Fruit fly (Drosophila melanogaster): ENCODE results near the gene CG10898.

Gene CG10898

DNA sequence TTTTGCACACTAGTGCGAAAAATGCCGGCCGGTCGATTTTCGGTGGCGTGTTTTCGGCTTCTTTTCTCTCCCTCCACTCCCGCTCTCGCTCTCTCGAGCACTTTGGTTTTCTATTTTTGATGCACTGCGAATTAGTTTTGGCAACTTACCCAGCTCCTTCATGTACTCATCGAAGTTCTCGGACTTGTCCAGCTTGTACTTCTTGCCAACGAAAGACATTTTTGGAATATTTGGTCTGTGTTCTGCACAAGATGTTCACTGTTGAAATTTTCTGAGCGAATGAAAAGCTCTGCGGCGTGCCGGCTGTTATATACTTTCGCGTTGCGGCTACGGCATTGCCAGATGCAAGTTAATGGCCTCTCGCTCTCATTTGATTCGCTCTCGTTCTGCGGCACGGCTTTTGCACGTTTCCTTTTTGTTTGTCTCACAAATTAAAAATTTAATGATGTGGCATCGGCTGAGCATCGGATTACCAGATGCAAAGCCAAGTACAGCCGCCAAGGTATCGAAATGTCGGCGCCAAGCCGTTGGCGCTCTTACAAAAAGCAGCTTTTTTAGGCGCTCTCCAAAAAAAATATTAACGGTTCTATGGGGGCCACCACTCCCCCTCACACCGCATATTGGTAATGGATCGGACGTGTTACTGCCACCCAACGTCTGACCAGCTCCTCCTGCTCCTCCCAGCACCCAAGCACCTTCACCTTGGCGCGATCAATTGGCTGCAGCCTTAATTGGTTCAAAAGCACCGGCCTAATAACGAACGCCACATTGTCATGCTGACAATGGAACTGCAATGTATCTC lies 9.4 kb downstream of the CG10898 start, which contains the start of the genes fabp and sea (continued):
- TF ChIP-seq CG1024 (GFP tag; IDR thresholded peaks at IDR 0.05), result no peak
- TF ChIP-seq CG17186 (GFP tag; optimal IDR thresholded peaks at IDR 0.05), result no peak
- TF ChIP-seq CG6683 (GFP tag; optimal IDR thresholded peaks at IDR 0.05), result no peak
- TF ChIP-seq HLH4C (GFP tag; IDR thresholded peaks at IDR 0.05; ENCODE audit: partially characterized antibody), result 0 out of 3 replicates have a peak, but pooled peaks have one; percentile 50
- no peak for TF ChIP-seq h (optimal IDR thresholded peaks at IDR 0.05)
- no peak for TF ChIP-seq D19B (GFP tag; optimal IDR thresholded peaks at IDR 0.05)
- no peak for TF ChIP-seq Doc3 (GFP tag; IDR thresholded peaks at IDR 0.05; ENCODE audit: partially characterized antibody)
- no peak for TF ChIP-seq ttk (GFP tag; IDR thresholded peaks at IDR 0.05)
- TF ChIP-seq CG11504 (tag; optimal IDR thresholded peaks at IDR 0.05), result no peak
- TF ChIP-seq org-1 (GFP tag; optimal IDR thresholded peaks at IDR 0.05), result no peak
- TF ChIP-seq fd3F (GFP tag; optimal IDR thresholded peaks at IDR 0.05), result no peak
- no peak for TF ChIP-seq CG12071 (GFP tag; optimal IDR thresholded peaks at IDR 0.05)
- no peak for TF ChIP-seq Ravus (GFP tag; IDR thresholded peaks at IDR 0.05)
- no peak for TF ChIP-seq sr (GFP tag; IDR thresholded peaks at IDR 0.05)
- TF ChIP-seq disco-r (GFP tag; optimal IDR thresholded peaks at IDR 0.05), result no peak
- no peak for TF ChIP-seq CG13123 (GFP tag; optimal IDR thresholded peaks at IDR 0.05)
- peak; percentile 46 for TF ChIP-seq CG13287 (GFP tag; IDR thresholded peaks at IDR 0.05; ENCODE audit: partially characterized antibody)
- no peak for TF ChIP-seq ATbp (GFP tag; optimal IDR thresholded peaks at IDR 0.05)
- TF ChIP-seq vvl (GFP tag; IDR thresholded peaks at IDR 0.05), result no peak
- no peak for TF ChIP-seq lola (GFP tag; optimal IDR thresholded peaks at IDR 0.05)
- no peak for TF ChIP-seq Blimp-1 (GFP tag; optimal IDR thresholded peaks at IDR 0.05)
- no peak for TF ChIP-seq wdn (GFP tag; IDR thresholded peaks at IDR 0.05)
- no peak for TF ChIP-seq CG17912 (GFP tag; optimal IDR thresholded peaks at IDR 0.05)
- peak; percentile 72 for TF ChIP-seq nom (GFP tag; optimal IDR thresholded peaks at IDR 0.05)
- TF ChIP-seq CG17829 (tag; optimal IDR thresholded peaks at IDR 0.05), result no peak
- no peak for TF ChIP-seq CG10274 (GFP tag; optimal IDR thresholded peaks at IDR 0.05)
- no peak for TF ChIP-seq CG4820 (GFP tag; optimal IDR thresholded peaks at IDR 0.05)
- no peak for TF ChIP-seq zf30C (GFP tag; optimal IDR thresholded peaks at IDR 0.05)
- no peak for TF ChIP-seq ato (GFP tag; IDR thresholded peaks at IDR 0.05; ENCODE audit: partially characterized antibody)
- no peak for TF ChIP-seq Dip3 (GFP tag; optimal IDR thresholded peaks at IDR 0.05)
- TF ChIP-seq Jarid2 (GFP tag; optimal IDR thresholded peaks at IDR 0.05), result peak; percentile 80
- TF ChIP-seq Xrp1 (GFP tag; IDR thresholded peaks at IDR 0.05), result no peak
- no peak for TF ChIP-seq CG16779 (GFP tag; IDR thresholded peaks at IDR 0.05)
- TF ChIP-seq MBD-R2 (GFP tag; IDR thresholded peaks at IDR 0.05), result no peak
- no peak for TF ChIP-seq pho (GFP tag; optimal IDR thresholded peaks at IDR 0.05)
- no peak for TF ChIP-seq Dref (GFP tag; IDR thresholded peaks at IDR 0.05)
- no peak for TF ChIP-seq grn (GFP tag; optimal IDR thresholded peaks at IDR 0.05)
- TF ChIP-seq CG4404 (GFP tag; IDR thresholded peaks at IDR 0.05), result no peak
- TF ChIP-seq tup (GFP tag; optimal IDR thresholded peaks at IDR 0.05), result no peak
- TF ChIP-seq CG33213 (GFP tag; optimal IDR thresholded peaks at IDR 0.05), result no peak
- no peak for TF ChIP-seq Poxn (GFP tag; IDR thresholded peaks at IDR 0.05)
- no peak for TF ChIP-seq esg (GFP tag; conservative IDR thresholded peaks at IDR 0.05)
- TF ChIP-seq Antp (GFP tag; optimal IDR thresholded peaks at IDR 0.05), result no peak
- TF ChIP-seq en (GFP tag; optimal IDR thresholded peaks at IDR 0.05), result no peak
- TF ChIP-seq sisA (GFP tag; IDR thresholded peaks at IDR 0.05), result no peak
- TF ChIP-seq fd96Cb (tag; optimal IDR thresholded peaks at IDR 0.05), result no peak
- no peak for TF ChIP-seq CG2199 (GFP tag; IDR thresholded peaks at IDR 0.05)
- TF ChIP-seq crol (GFP tag; IDR thresholded peaks at IDR 0.05), result peak; percentile 64
- no peak for TF ChIP-seq psq (GFP tag; optimal IDR thresholded peaks at IDR 0.05)
- no peak for TF ChIP-seq crp (GFP tag; optimal IDR thresholded peaks at IDR 0.05)

Measured in whole organism, embryonic.